Fruit fly (Drosophila melanogaster) whole organism, prepupa: ENCODE measurements around the gene CG7810.

ENCODE experiments used
- Blimp-1 ChIP-seq: fragments of 200-800 bp; sonication (Bioruptor generic); optimal IDR thresholded peaks from 3 replicates; lab custom pipeline; 2017; ENCODE audit warnings: missing biosample characterization, missing genetic modification characterization, mild to moderate bottlenecking, moderate library complexity, missing genetic modification reagents
- CG10669 ChIP-seq: fragments of 200-800 bp; sonication (Bioruptor generic); optimal IDR thresholded peaks from 3 replicates; lab custom pipeline; 2018; ENCODE audit warnings: missing biosample characterization, mild to moderate bottlenecking, missing genetic modification characterization, moderate library complexity
- CG11294 ChIP-seq: fragments of 200-800 bp; sonication (Bioruptor generic); IDR thresholded peaks from 2 replicates; pipeline ENCODE4 v1.3.6; 2022; ENCODE audit warnings: missing biosample characterization, missing genetic modification characterization
- CG15336 ChIP-seq: fragments of 200-800 bp; sonication (Bioruptor generic); IDR thresholded peaks from 2 replicates; pipeline ENCODE4 v1.3.6; 2022; ENCODE audit warnings: missing biosample characterization, missing genetic modification characterization
- CG1621 ChIP-seq: fragments of 200-800 bp; sonication (Bioruptor generic); optimal IDR thresholded peaks from 3 replicates; lab custom pipeline; 2018; ENCODE audit warnings: missing biosample characterization, mild to moderate bottlenecking, missing genetic modification characterization
- CG16779 ChIP-seq: fragments of 200-800 bp; sonication (Bioruptor generic); optimal IDR thresholded peaks from 3 replicates; lab custom pipeline; 2017; ENCODE audit warnings: missing biosample characterization, mild to moderate bottlenecking, missing genetic modification characterization
- CG3032 ChIP-seq: fragments of 200-800 bp; optimal IDR thresholded peaks from 2 replicates; lab custom pipeline; 2019; ENCODE audit warnings: missing biosample characterization, mild to moderate bottlenecking, missing genetic modification characterization, moderate library complexity
- CG34406 ChIP-seq: fragments of 200-800 bp; sonication (Bioruptor generic); optimal IDR thresholded peaks from 3 replicates; lab custom pipeline; 2016; ENCODE audit warnings: missing biosample characterization, missing genetic modification characterization
- CG3919 ChIP-seq: fragments of 200-800 bp; sonication (Bioruptor generic); optimal IDR thresholded peaks from 3 replicates; lab custom pipeline; 2016; ENCODE audit warnings: missing biosample characterization, missing genetic modification characterization
- CG4318 ChIP-seq: fragments of 200-800 bp; sonication (Bioruptor generic); optimal IDR thresholded peaks from 3 replicates; lab custom pipeline; 2017; ENCODE audit warnings: missing biosample characterization, mild to moderate bottlenecking, missing genetic modification characterization
- CG6163 ChIP-seq: fragments of 200-800 bp; sonication (Bioruptor generic); IDR thresholded peaks from 3 replicates; pipeline ENCODE4 v1.3.6; 2022; ENCODE audit warnings: missing biosample characterization, missing genetic modification characterization
- CG6276 ChIP-seq: fragments of 200-800 bp; sonication (Bioruptor generic); optimal IDR thresholded peaks from 2 replicates; lab custom pipeline; 2017; ENCODE audit warnings: missing biosample characterization, mild to moderate bottlenecking, missing genetic modification characterization
- CG6792 ChIP-seq: fragments of 200-800 bp; sonication (Bioruptor generic); optimal IDR thresholded peaks from 3 replicates; lab custom pipeline; 2016; ENCODE audit warnings: missing biosample characterization, missing genetic modification characterization
- CG6808 ChIP-seq: fragments of 200-800 bp; sonication (Bioruptor generic); optimal IDR thresholded peaks from 3 replicates; lab custom pipeline; 2017; ENCODE audit warnings: missing biosample characterization, missing genetic modification characterization, mild to moderate bottlenecking, moderate library complexity, missing genetic modification reagents
- CG6854 ChIP-seq: fragments of 200-800 bp; sonication (Bioruptor generic); optimal IDR thresholded peaks from 2 replicates; lab custom pipeline; 2017; ENCODE audit warnings: missing biosample characterization, mild to moderate bottlenecking, missing genetic modification characterization
- CG7368 ChIP-seq: fragments of 200-800 bp; sonication (Bioruptor generic); optimal IDR thresholded peaks from 3 replicates; lab custom pipeline; 2016; ENCODE audit warnings: missing biosample characterization, missing genetic modification characterization
- CG8119 ChIP-seq: fragments of 200-800 bp; sonication (Bioruptor generic); IDR thresholded peaks from 3 replicates; pipeline ENCODE4 v1.3.6; 2022; ENCODE audit warnings: missing biosample characterization, missing genetic modification characterization
- CG8319 ChIP-seq: fragments of 200-800 bp; sonication (Bioruptor generic); optimal IDR thresholded peaks from 3 replicates; lab custom pipeline; 2016; ENCODE audit warnings: missing biosample characterization, missing genetic modification characterization
- CG8632 ChIP-seq: fragments of 200-800 bp; sonication (Bioruptor generic); optimal IDR thresholded peaks from 3 replicates; lab custom pipeline; 2016; ENCODE audit warnings: missing biosample characterization, missing genetic modification characterization
- CG9139 ChIP-seq: fragments of 200-800 bp; sonication (Bioruptor generic); optimal IDR thresholded peaks from 3 replicates; lab custom pipeline; 2017; ENCODE audit warnings: missing biosample characterization, mild to moderate bottlenecking, missing genetic modification characterization
- Eip75B ChIP-seq: fragments of 200-800 bp; sonication (Bioruptor generic); optimal IDR thresholded peaks from 3 replicates; lab custom pipeline; 2016; ENCODE audit warnings: missing biosample characterization, missing genetic modification characterization
- Eip78C ChIP-seq: fragments of 200-800 bp; sonication (Bioruptor generic); peaks from one replicate; lab custom pipeline; 2016; ENCODE audit warnings: missing biosample characterization, missing genetic modification characterization
- Eip93F ChIP-seq: fragments of 200-800 bp; sonication (Bioruptor generic); optimal IDR thresholded peaks from 2 replicates; lab custom pipeline; 2016; ENCODE audit warnings: missing biosample characterization, mild to moderate bottlenecking, missing genetic modification characterization
- Ets21C ChIP-seq: fragments of 200-800 bp; sonication (Bioruptor generic); optimal IDR thresholded peaks from 3 replicates; lab custom pipeline; 2016; ENCODE audit warnings: missing biosample characterization, missing genetic modification characterization
- Ets96B ChIP-seq: fragments of 200-800 bp; optimal IDR thresholded peaks from 2 replicates; lab custom pipeline; 2019; ENCODE audit warnings: missing biosample characterization, mild to moderate bottlenecking, missing genetic modification characterization, moderate library complexity
- Gug ChIP-seq: fragments of 200-800 bp; sonication (Bioruptor generic); IDR thresholded peaks from 2 replicates; pipeline ENCODE4 v1.3.6; 2022; ENCODE audit warnings: missing biosample characterization, missing genetic modification characterization
- Hr38 ChIP-seq: sonication (Bioruptor generic); optimal IDR thresholded peaks from 2 replicates; lab custom pipeline; 2016; ENCODE audit warnings: missing biosample characterization, missing genetic modification characterization
- Lpt ChIP-seq: fragments of 200-800 bp; sonication (Bioruptor generic); optimal IDR thresholded peaks from 3 replicates; lab custom pipeline; 2016; ENCODE audit warnings: missing biosample characterization, missing genetic modification characterization
- Met ChIP-seq: fragments of 200-800 bp; sonication (Bioruptor generic); optimal IDR thresholded peaks from 3 replicates; lab custom pipeline; 2016; ENCODE audit warnings: missing biosample characterization, missing genetic modification characterization
- Smox ChIP-seq: fragments of 200-800 bp; sonication (Bioruptor generic); optimal IDR thresholded peaks from 3 replicates; lab custom pipeline; 2016; ENCODE audit warnings: missing biosample characterization, missing genetic modification characterization
- Sox102F ChIP-seq: fragments of 200-800 bp; sonication (Bioruptor generic); optimal IDR thresholded peaks from 2 replicates; lab custom pipeline; 2016; ENCODE audit warnings: missing biosample characterization, mild to moderate bottlenecking, missing genetic modification characterization
- Sox14 ChIP-seq: fragments of 200-800 bp; sonication (Bioruptor generic); optimal IDR thresholded peaks from 3 replicates; lab custom pipeline; 2016; ENCODE audit warnings: missing biosample characterization, missing genetic modification characterization
- Sox15 ChIP-seq: fragments of 200-800 bp; sonication (Bioruptor generic); optimal IDR thresholded peaks from 3 replicates; lab custom pipeline; 2016; ENCODE audit warnings: missing biosample characterization, missing genetic modification characterization
- acj6 ChIP-seq: fragments of 200-800 bp; sonication (Bioruptor generic); optimal IDR thresholded peaks from 3 replicates; lab custom pipeline; 2016; ENCODE audit warnings: missing biosample characterization, missing genetic modification characterization
- dac ChIP-seq: fragments of 200-800 bp; sonication (Bioruptor generic); optimal IDR thresholded peaks from 2 replicates; lab custom pipeline; 2017; ENCODE audit warnings: missing biosample characterization, mild to moderate bottlenecking, missing genetic modification characterization
- dsx ChIP-seq: fragments of 200-800 bp; optimal IDR thresholded peaks from 3 replicates; lab custom pipeline; 2019; ENCODE audit warnings: missing biosample characterization, mild to moderate bottlenecking, missing genetic modification characterization, moderate library complexity; ENCODE audit not compliant: poor library complexity, severe bottlenecking
- esn ChIP-seq: fragments of 200-800 bp; sonication (Bioruptor generic); optimal IDR thresholded peaks from 2 replicates; lab custom pipeline; 2016; ENCODE audit warnings: missing biosample characterization, mild to moderate bottlenecking, missing genetic modification characterization, moderate library complexity
- fd59A ChIP-seq: fragments of 200-800 bp; sonication (Bioruptor generic); optimal IDR thresholded peaks from 2 replicates; lab custom pipeline; 2017; ENCODE audit warnings: missing biosample characterization, mild to moderate bottlenecking, missing genetic modification characterization, missing genetic modification reagents
- fd85E ChIP-seq: fragments of 200-800 bp; sonication (Bioruptor generic); optimal IDR thresholded peaks from 3 replicates; lab custom pipeline; 2016; ENCODE audit warnings: missing biosample characterization, missing genetic modification characterization
- fkh ChIP-seq: fragments of 200-800 bp; sonication (Bioruptor generic); optimal IDR thresholded peaks from 3 replicates; lab custom pipeline; 2017; ENCODE audit warnings: missing biosample characterization, mild to moderate bottlenecking, missing genetic modification characterization, moderate library complexity
- lz ChIP-seq: fragments of 200-800 bp; sonication (Bioruptor generic); optimal IDR thresholded peaks from 3 replicates; lab custom pipeline; 2016; ENCODE audit warnings: missing biosample characterization, missing genetic modification characterization
- salr ChIP-seq, 2 experiments: fragments of 200-800 bp; sonication (Bioruptor generic); optimal IDR thresholded peaks; 3 replicates each; lab custom pipeline; 2016 to 2018; ENCODE audit warnings: missing biosample characterization in 2 of 2, missing genetic modification characterization in 2 of 2, mild to moderate bottlenecking in 1 of 2
- spab ChIP-seq: fragments of 200-800 bp; sonication (Bioruptor generic); optimal IDR thresholded peaks from 2 replicates; lab custom pipeline; 2017; ENCODE audit warnings: missing biosample characterization, mild to moderate bottlenecking, missing genetic modification characterization, missing genetic modification reagents
- ss ChIP-seq, 2 experiments: fragments of 200-800 bp; sonication (Bioruptor generic); optimal IDR thresholded peaks; 2 replicates in 1 of 2; 3 replicates in 1 of 2; lab custom pipeline; 2017 to 2018; ENCODE audit warnings: mild to moderate bottlenecking in 2 of 2, missing biosample characterization in 2 of 2, missing genetic modification characterization in 2 of 2, moderate library complexity in 1 of 2
- topi ChIP-seq: fragments of 200-800 bp; sonication (Bioruptor generic); optimal IDR thresholded peaks from 3 replicates; lab custom pipeline; 2016; ENCODE audit warnings: missing biosample characterization, missing genetic modification characterization
- vri ChIP-seq: fragments of 200-800 bp; sonication (Bioruptor generic); optimal IDR thresholded peaks from 3 replicates; lab custom pipeline; 2016; ENCODE audit warnings: missing biosample characterization, mild to moderate bottlenecking, missing genetic modification characterization

The CG7810 gene

DNA sequence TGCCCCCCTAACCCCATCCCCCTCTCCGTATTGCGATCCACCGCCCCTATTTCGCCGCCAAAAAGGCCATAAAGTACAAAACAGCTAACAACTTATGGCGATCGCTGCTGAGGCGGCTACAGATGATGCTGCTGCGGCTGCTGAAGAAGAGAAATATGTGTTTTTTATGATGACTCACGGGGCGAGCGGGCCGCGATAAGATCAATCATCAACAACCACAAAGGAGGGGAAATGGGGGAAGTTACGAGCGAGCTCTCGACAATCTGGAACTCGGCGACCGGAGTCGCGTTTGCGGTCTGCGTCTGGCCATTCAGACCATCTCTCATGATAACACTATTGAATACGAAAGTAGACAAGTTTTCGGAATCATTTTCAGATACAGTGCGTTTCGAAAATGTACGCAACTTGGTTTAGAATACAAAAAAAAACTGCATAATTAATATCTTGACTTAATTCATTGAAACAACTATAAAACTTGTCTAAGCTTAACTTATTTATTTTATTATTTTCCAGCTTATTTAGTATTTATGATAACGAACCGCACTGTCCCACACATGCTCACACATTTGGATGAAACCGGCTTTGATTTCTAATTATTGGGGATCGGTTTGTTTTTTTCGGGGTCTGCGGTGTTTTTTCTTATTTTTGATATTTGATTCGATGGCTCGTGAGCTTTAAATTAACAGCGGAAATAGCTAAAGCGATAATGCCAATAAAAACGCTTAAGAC is 18.7 kb downstream of the CG7810 start (continued):
- peak; percentile 15 for TF ChIP-seq spab (GFP tag; lab: Kevin White, UChicago)
- peak in 1 of 2 experiments; percentile 33 for TF ChIP-seq ss (GFP tag; optimal IDR thresholded peaks at IDR 0.05; lab: Kevin White, UChicago)
- TF ChIP-seq CG1621 (tag; lab: Kevin White, UChicago): peak; percentile 6
- TF ChIP-seq CG8632 (GFP tag; lab: Kevin White, UChicago): peak; percentile 59
- peak; percentile 11 for TF ChIP-seq Ets21C (GFP tag; lab: Kevin White, UChicago)
- TF ChIP-seq CG6276 (GFP tag; lab: Kevin White, UChicago): peak; percentile 90
- no peak for TF ChIP-seq fd85E (GFP tag; lab: Kevin White, UChicago)
- TF ChIP-seq Smox: peak; percentile 51
- peak; percentile 54 for TF ChIP-seq Met (GFP tag; lab: Kevin White, UChicago)
- TF ChIP-seq vri (GFP tag; lab: Kevin White, UChicago): peak; percentile 66
- peak; percentile 28 for TF ChIP-seq CG3032 (tag; lab: Kevin White, UChicago)
- TF ChIP-seq Lpt: peak; percentile 80
- TF ChIP-seq CG8119 (GFP tag; lab: Robert Waterston, UW): peak; percentile 95
- peak; percentile 66 for TF ChIP-seq lz (GFP tag; lab: Kevin White, UChicago)
- TF ChIP-seq Ets96B (tag; lab: Kevin White, UChicago): peak; percentile 46
- TF ChIP-seq CG9139 (GFP tag; lab: Kevin White, UChicago): no peak
- peak; percentile 5 for TF ChIP-seq CG6854 (GFP tag; lab: Kevin White, UChicago)
- peak; percentile 37 for TF ChIP-seq CG34406
- TF ChIP-seq Blimp-1 (GFP tag; lab: Kevin White, UChicago): no peak
- TF ChIP-seq fd59A (GFP tag; lab: Kevin White, UChicago): no peak
- TF ChIP-seq salr (GFP tag; optimal IDR thresholded peaks at IDR 0.05; lab: Kevin White, UChicago): peak in 1 of 2 experiments; percentile 56
- TF ChIP-seq dsx (GFP tag; lab: Kevin White, UChicago): no peak
- TF ChIP-seq CG7368 (GFP tag; lab: Kevin White, UChicago): no peak
- TF ChIP-seq esn (GFP tag; lab: Kevin White, UChicago): peak; percentile 73
- no peak for TF ChIP-seq Hr38 (GFP tag; lab: Kevin White, UChicago)
- TF ChIP-seq CG6163 (GFP tag; lab: Robert Waterston, UW): peak; percentile 86
- TF ChIP-seq Gug: peak; percentile 86
- TF ChIP-seq CG8319 (GFP tag; lab: Kevin White, UChicago): peak; percentile 35
- peak; percentile 92 for TF ChIP-seq Eip78C (GFP tag; lab: Kevin White, UChicago)
- TF ChIP-seq CG16779: peak; percentile 39
- TF ChIP-seq CG6792 (GFP tag; lab: Kevin White, UChicago): peak; percentile 39
- TF ChIP-seq Eip75B (GFP tag; lab: Kevin White, UChicago): peak; percentile 74
- peak; percentile 69 for TF ChIP-seq CG4318 (GFP tag; lab: Kevin White, UChicago)
- TF ChIP-seq, all 60 proteins: peak for 51

- TF ChIP-seq Lpt (peak; percentile 32), CG6163 (GFP tag; lab: Robert Waterston, UW) (peak; percentile 95), dac (GFP tag; lab: Kevin White, UChicago) (no peak), CG8319 (GFP tag; lab: Kevin White, UChicago) (peak; percentile 81), Met (GFP tag; lab: Kevin White, UChicago) (peak; percentile 91), CG1621 (tag; lab: Kevin White, UChicago) (peak; percentile 74), Sox14 (GFP tag; lab: Kevin White, UChicago) (peak; percentile 82), Sox15 (GFP tag; lab: Kevin White, UChicago) (peak; percentile 56), Eip78C (GFP tag; lab: Kevin White, UChicago) (peak; percentile 95), Eip93F (GFP tag; lab: Kevin White, UChicago) (peak; percentile 85), CG3032 (tag; lab: Kevin White, UChicago) (peak; percentile 79), acj6 (peak; percentile 86), CG3919 (GFP tag; lab: Kevin White, UChicago) (peak; percentile 90), CG6808 (GFP tag; lab: Kevin White, UChicago) (peak; percentile 84), Gug (peak; percentile 76), ss (GFP tag; optimal IDR thresholded peaks at IDR 0.05; lab: Kevin White, UChicago) (peak; percentile 86 to 87), lz (GFP tag; lab: Kevin White, UChicago) (peak; percentile 87), CG6792 (GFP tag; lab: Kevin White, UChicago) (peak; percentile 86), Sox102F (GFP tag; lab: Kevin White, UChicago) (peak; percentile 89), CG10669 (GFP tag; lab: Kevin White, UChicago) (peak; percentile 79), CG15336 (GFP tag; lab: Robert Waterston, UW) (peak; percentile 77), fkh (GFP tag; lab: Kevin White, UChicago) (no peak), CG6854 (GFP tag; lab: Kevin White, UChicago) (peak; percentile 78), CG11294 (GFP tag; lab: Robert Waterston, UW) (peak; percentile 68), CG8632 (GFP tag; lab: Kevin White, UChicago) (peak; percentile 70), topi (GFP tag; lab: Kevin White, UChicago) (peak; percentile 88)
Observed at dm6 chr2L:8290653-8291233, 20.3 kb downstream of the CG7810 start.
